Worm (Caenorhabditis elegans): Measurements from ENCODE around the gene emc-5.

The emc-5 gene

DNA sequence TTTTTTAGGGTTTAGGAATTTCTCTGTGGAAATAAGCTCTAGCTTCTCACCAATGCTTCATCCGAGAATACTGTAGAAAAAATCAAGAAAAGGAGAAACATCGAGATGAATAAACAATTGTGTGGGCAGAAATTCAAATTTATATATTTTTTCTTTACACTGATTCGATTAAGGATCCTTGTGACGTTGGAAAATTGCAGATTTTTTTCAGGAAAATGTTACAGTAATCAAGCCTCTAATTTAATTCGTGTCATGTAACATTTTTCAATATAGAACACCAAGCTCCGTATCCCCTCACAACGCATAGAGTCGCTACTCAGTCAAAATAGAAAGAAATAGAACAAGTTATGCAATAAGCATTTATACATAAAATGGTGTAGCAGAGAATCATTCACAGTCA lies 20.2 kb upstream of the emc-5 start, which contains the start of gene W02B12.16:
Gene W02B12.16 (minus strand): TSS at position 101 of the 400 bp plus-strand sequence.
- TF ChIP-seq hlh-6 (tag; optimal IDR thresholded peaks at IDR 0.05): no peak
- TF ChIP-seq ceh-22 (tag; optimal IDR thresholded peaks at IDR 0.05): no peak
- no peak for TF ChIP-seq ceh-34 (tag; optimal IDR thresholded peaks at IDR 0.05)
- TF ChIP-seq fax-1 (tag; optimal IDR thresholded peaks at IDR 0.05): no peak
- TF ChIP-seq C38D4.7 (GFP tag; optimal IDR thresholded peaks at IDR 0.05): no peak
- no peak for TF ChIP-seq lim-6 (tag; optimal IDR thresholded peaks at IDR 0.05)
- TF ChIP-seq ceh-19 (GFP tag; optimal IDR thresholded peaks at IDR 0.05): no peak
- TF ChIP-seq ama-1 (optimal IDR thresholded peaks at IDR 0.05): no peak
- TF ChIP-seq sox-4 (tag; optimal IDR thresholded peaks at IDR 0.05): no peak
- TF ChIP-seq unc-42 (tag; optimal IDR thresholded peaks at IDR 0.05): no peak
- TF ChIP-seq T23F11.4 (GFP tag; optimal IDR thresholded peaks at IDR 0.05): no peak
- no peak for TF ChIP-seq Y22D7AL.16 (tag; optimal IDR thresholded peaks at IDR 0.05)
- no peak for TF ChIP-seq hlh-8 (tag; optimal IDR thresholded peaks at IDR 0.05)
- no peak for TF ChIP-seq madf-2 (tag; optimal IDR thresholded peaks at IDR 0.05)
- TF ChIP-seq ceh-24 (tag; optimal IDR thresholded peaks at IDR 0.05): no peak

DNA sequence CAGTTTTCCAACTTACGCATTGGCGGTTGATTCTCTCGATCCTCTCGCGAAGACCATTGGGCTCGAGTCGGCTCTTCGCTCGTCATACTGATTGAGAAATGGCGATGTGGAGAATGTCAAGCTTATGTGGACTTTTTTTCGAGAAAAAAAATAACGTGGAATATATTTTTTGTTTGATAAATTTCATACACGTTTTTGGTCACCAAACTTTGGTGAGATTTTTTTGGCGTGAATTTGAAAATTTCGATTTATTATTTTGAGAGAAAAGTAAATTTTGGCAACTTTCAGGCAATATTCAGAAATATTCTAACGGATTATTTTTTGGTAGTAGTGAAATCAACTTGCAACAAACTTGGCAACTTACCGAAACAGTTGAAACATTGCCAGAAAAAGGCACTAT lies 17.5 kb upstream of the emc-5 start, which contains the start of gene W02B12.12:
Gene W02B12.12 (minus strand): TSS at position 101 of the 400 bp plus-strand sequence.
- TF ChIP-seq ttx-3 (tag; optimal IDR thresholded peaks at IDR 0.05): no peak
- TF ChIP-seq ceh-2 (tag; optimal IDR thresholded peaks at IDR 0.05): no peak
- TF ChIP-seq ahr-1 (tag; optimal IDR thresholded peaks at IDR 0.05): no peak

DNA sequence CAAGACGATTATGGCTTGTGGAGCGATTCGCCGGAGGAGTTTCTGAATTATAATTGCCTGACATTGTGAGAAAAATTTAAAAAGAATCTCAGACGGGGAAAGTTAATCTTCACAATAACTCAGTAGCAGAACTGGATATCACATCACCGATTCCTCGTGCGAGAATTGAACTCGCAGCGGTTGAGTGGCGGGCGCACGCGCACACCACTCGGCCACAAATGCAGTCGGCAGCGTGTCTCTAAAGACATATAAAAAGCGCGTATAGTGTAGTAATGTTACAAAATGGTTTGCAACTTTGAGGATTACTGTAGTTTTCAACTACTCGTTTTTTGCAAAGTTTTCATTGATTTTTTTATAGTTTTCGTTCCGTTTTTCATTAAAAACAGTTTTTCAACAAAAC lies 12.0 kb upstream of the emc-5 start:
- TF ChIP-seq F13H6.1 (tag; optimal IDR thresholded peaks at IDR 0.05): peak; percentile 95
- peak; percentile 88 for TF ChIP-seq dve-1 (tag; optimal IDR thresholded peaks at IDR 0.05)
- peak; percentile 96 for TF ChIP-seq ceh-6 (GFP tag; optimal IDR thresholded peaks at IDR 0.05)
- peak; percentile 80 for TF ChIP-seq odd-2 (tag; optimal IDR thresholded peaks at IDR 0.05)
- TF ChIP-seq tbx-2 (tag; optimal IDR thresholded peaks at IDR 0.05): peak; percentile 95
- peak; percentile 95 for TF ChIP-seq ceh-9 (tag; optimal IDR thresholded peaks at IDR 0.05)
- peak; percentile 97 for TF ChIP-seq sox-4 (tag; optimal IDR thresholded peaks at IDR 0.05)
- TF ChIP-seq unc-42 (tag; optimal IDR thresholded peaks at IDR 0.05): peak; percentile 70
- TF ChIP-seq sox-2 (GFP tag; IDR thresholded peaks at IDR 0.05): peak; percentile 87
- TF ChIP-seq eyg-1 (tag; optimal IDR thresholded peaks at IDR 0.05): peak; percentile 95
- TF ChIP-seq rnt-1 (tag; optimal IDR thresholded peaks at IDR 0.05): peak; percentile 37
- peak; percentile 87 for TF ChIP-seq mec-3 (tag; optimal IDR thresholded peaks at IDR 0.05; ENCODE audit: borderline replicate concordance)
- TF ChIP-seq elt-4 (tag; optimal IDR thresholded peaks at IDR 0.05): peak; percentile 53
- TF ChIP-seq pax-1 (tag; optimal IDR thresholded peaks at IDR 0.05): no peak
- peak; percentile 94 for TF ChIP-seq ceh-48 (tag; optimal IDR thresholded peaks at IDR 0.05)
- peak; percentile 56 for TF ChIP-seq ets-4 (tag; optimal IDR thresholded peaks at IDR 0.05)
- peak; percentile 93 for TF ChIP-seq hlh-13 (GFP tag; optimal IDR thresholded peaks at IDR 0.05)
- TF ChIP-seq syd-9 (tag; optimal IDR thresholded peaks at IDR 0.05): peak; percentile 97
- peak; percentile 90 for TF ChIP-seq dmd-4 (tag; optimal IDR thresholded peaks at IDR 0.05; ENCODE audit: borderline replicate concordance)
- TF ChIP-seq pqm-1 (tag; optimal IDR thresholded peaks at IDR 0.05): peak; percentile 83
- peak; percentile 26 for TF ChIP-seq ceh-22 (tag; optimal IDR thresholded peaks at IDR 0.05)
- TF ChIP-seq nfya-1 (tag; optimal IDR thresholded peaks at IDR 0.05): peak; percentile 81
- TF ChIP-seq Y22D7AL.16 (tag; optimal IDR thresholded peaks at IDR 0.05): peak; percentile 98
- peak; percentile 96 for TF ChIP-seq che-1 (tag; optimal IDR thresholded peaks at IDR 0.05)
- peak; percentile 94 for TF ChIP-seq T23F11.4 (GFP tag; optimal IDR thresholded peaks at IDR 0.05)
- peak; percentile 93 for TF ChIP-seq fax-1 (tag; optimal IDR thresholded peaks at IDR 0.05)
- no peak for TF ChIP-seq fkh-10 (GFP tag; optimal IDR thresholded peaks at IDR 0.05)
- TF ChIP-seq pag-3 (tag; optimal IDR thresholded peaks at IDR 0.05; ENCODE audit: borderline replicate concordance): peak; percentile 80
- TF ChIP-seq elt-2 (tag; optimal IDR thresholded peaks at IDR 0.05): peak; percentile 98
- TF ChIP-seq K09A11.1 (tag; optimal IDR thresholded peaks at IDR 0.05; ENCODE audit: insufficient read depth): peak; percentile 84
- TF ChIP-seq ttx-3 (tag; optimal IDR thresholded peaks at IDR 0.05): peak; percentile 96
- peak; percentile 94 for TF ChIP-seq nhr-232 (tag; optimal IDR thresholded peaks at IDR 0.05)
- no peak for TF ChIP-seq ama-1 (optimal IDR thresholded peaks at IDR 0.05)
- TF ChIP-seq pha-2 (tag; optimal IDR thresholded peaks at IDR 0.05): peak; percentile 94
- TF ChIP-seq pha-4 (tag; optimal IDR thresholded peaks at IDR 0.05): no peak
- peak; percentile 91 for TF ChIP-seq ceh-18 (tag; optimal IDR thresholded peaks at IDR 0.05)
- peak; percentile 96 for TF ChIP-seq hlh-15 (tag; optimal IDR thresholded peaks at IDR 0.05)
- TF ChIP-seq tbx-7 (tag; optimal IDR thresholded peaks at IDR 0.05): peak; percentile 35
- TF ChIP-seq fkh-6 (tag; optimal IDR thresholded peaks at IDR 0.05): peak; percentile 96
